Fruit fly (Drosophila melanogaster) whole organism: ENCODE data around the gene sit.

ENCODE experiments used
- CG8478 ChIP-seq: fragments of >200 bp; optimal IDR thresholded peaks from 2 replicates; lab custom pipeline; 2018; ENCODE audit warnings: inconsistent platforms
- Dll ChIP-seq: fragments of >200 bp; optimal IDR thresholded peaks from 2 replicates; lab custom pipeline; 2017
- EcR ChIP-seq, 2 experiments: fragments of >200 bp; optimal IDR thresholded peaks; 2 replicates each; lab custom pipeline; 2017; ENCODE audit warnings: missing biosample characterization in 2 of 2, missing genetic modification characterization in 2 of 2, missing genetic modification reagents in 2 of 2
- psq ChIP-seq: fragments of >200 bp; optimal IDR thresholded peaks from 2 replicates; lab custom pipeline; 2017
- usp ChIP-seq: fragments of >200 bp; optimal IDR thresholded peaks from 2 replicates; lab custom pipeline; 2017; ENCODE audit warnings: missing biosample characterization, missing genetic modification characterization, mixed read lengths

DNA sequence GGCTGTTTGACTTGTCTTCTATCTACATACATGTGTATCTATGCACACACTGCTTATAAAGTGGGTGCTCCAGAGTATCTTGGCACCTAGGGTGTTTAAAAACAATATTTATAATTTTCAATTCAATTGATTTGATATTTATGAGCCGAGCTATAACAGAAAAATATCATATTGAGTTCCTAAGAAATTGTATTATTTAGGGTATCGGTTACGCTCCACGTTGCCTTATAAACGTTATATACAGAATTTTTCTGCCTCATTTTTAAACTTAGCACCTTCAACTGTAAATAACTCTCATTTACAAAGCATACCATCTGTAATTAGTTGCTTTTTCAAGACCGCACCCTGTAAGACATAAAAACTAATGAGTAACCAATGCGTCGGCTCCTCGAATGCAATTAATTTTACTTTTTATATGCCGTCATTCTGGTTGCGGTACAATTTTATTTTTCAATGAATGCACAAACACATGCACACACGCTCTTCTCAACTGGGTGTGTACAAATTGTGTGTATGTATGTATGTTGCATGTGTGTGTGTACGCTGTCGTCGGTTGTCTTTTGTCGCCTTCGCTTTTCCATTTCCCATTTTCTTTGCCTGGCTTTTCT lies 28.4 kb upstream of the sit start:
- TF ChIP-seq psq (lab: Kevin White, UChicago) (no peak), EcR (GFP tag; optimal IDR thresholded peaks at IDR 0.05; lab: Kevin White, UChicago) (no peak), Dll (lab: Kevin White, UChicago) (no peak), CG8478 (lab: Kevin White, UChicago) (no peak), usp (no peak)
